Worm (Caenorhabditis elegans): ENCODE data around the gene C05C9.1.

DNA sequence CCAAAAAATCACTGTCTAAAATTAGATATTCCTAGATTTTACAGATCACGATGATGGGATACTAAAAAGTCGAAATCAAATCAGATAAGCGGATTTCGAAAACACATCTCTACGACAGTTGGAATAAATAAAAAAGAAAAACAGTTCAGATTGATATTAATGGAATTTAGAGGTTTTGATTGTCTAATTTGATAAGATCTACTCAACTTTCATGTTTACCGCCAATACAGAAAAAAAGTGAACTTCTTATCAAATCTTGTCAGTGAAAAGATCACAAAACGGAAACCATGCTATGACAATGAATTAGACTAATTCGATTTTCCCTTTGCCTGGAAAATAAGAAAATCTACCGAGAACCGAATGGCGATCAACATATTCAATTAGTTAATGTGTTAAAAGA, 34.4 kb upstream of the C05C9.1 start:
- TF ChIP-seq egl-27 (tag; optimal IDR thresholded peaks at IDR 0.05), result no peak
- no peak for TF ChIP-seq lsy-2 (tag; optimal IDR thresholded peaks at IDR 0.05)
- no peak for TF ChIP-seq daf-19 (GFP tag; conservative IDR thresholded peaks at IDR 0.05)
- no peak for TF ChIP-seq lir-3 (tag; optimal IDR thresholded peaks at IDR 0.05)
- TF ChIP-seq nhr-10 (tag; optimal IDR thresholded peaks at IDR 0.05), result no peak
